Fruit fly (Drosophila melanogaster): ENCODE results near the gene CG4709.

Gene CG4709

DNA sequence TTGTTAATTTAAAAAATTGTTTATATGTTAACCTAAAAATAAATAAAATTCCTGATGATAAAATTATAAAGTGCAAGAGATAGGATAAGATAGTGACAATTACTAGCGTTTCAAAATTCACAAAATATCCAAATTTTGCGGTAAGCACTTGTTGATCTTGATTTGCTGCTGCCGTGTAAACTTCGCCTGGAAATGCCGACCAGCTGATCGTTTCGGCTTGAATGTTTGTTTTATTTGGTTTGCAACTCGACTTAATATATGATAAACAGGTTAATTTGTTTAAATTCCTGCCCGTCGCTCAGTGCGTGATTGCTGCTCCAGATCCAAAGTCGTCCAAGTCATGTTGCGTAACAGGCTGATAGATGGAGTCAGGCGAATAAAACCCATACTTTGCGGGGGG lies 32.7 kb upstream of the CG4709 start, which contains the start of gene CG4592:
TSS of gene CG4592 (plus strand) at position 233 of the 400 bp plus-strand sequence.
- no peak for TF ChIP-seq pan (optimal IDR thresholded peaks at IDR 0.05)
- TF ChIP-seq Dll (optimal IDR thresholded peaks at IDR 0.05), result no peak
- no peak for TF ChIP-seq psq (optimal IDR thresholded peaks at IDR 0.05)
- TF ChIP-seq usp (GFP tag; optimal IDR thresholded peaks at IDR 0.05), result no peak
- TF ChIP-seq CG8478 (optimal IDR thresholded peaks at IDR 0.05), result no peak
- no peak for TF ChIP-seq EcR (GFP tag; optimal IDR thresholded peaks at IDR 0.05)

dm6 chr2L:9924765-9925164 lies 29.4 kb upstream of the CG4709 start, which contains the start of the genes TbCMF46 and CG42366:
TSS of gene TbCMF46 (minus strand) at chr2L:9924865.
TSS of gene CG42366 (plus strand) at chr2L:9925161.
- TF ChIP-seq CG8478 (optimal IDR thresholded peaks at IDR 0.05) (no peak), pan (optimal IDR thresholded peaks at IDR 0.05) (no peak), EcR (GFP tag; optimal IDR thresholded peaks at IDR 0.05) (no peak), Dll (optimal IDR thresholded peaks at IDR 0.05) (no peak), usp (GFP tag; optimal IDR thresholded peaks at IDR 0.05) (no peak), psq (optimal IDR thresholded peaks at IDR 0.05) (no peak)

- TF ChIP-seq EcR (GFP tag; optimal IDR thresholded peaks at IDR 0.05) (no peak), Dll (optimal IDR thresholded peaks at IDR 0.05) (no peak), usp (GFP tag; optimal IDR thresholded peaks at IDR 0.05) (no peak), psq (optimal IDR thresholded peaks at IDR 0.05) (no peak), pan (optimal IDR thresholded peaks at IDR 0.05) (no peak), CG8478 (optimal IDR thresholded peaks at IDR 0.05) (no peak)
Observed at dm6 chr2L:9930280-9930679, 23.8 kb upstream of the CG4709 start, which contains the start of gene CG42367. TSS of gene CG42367 (plus strand) at chr2L:9930580.

- TF ChIP-seq CG8478 (optimal IDR thresholded peaks at IDR 0.05), result no peak
- no peak for TF ChIP-seq pan (optimal IDR thresholded peaks at IDR 0.05)
- TF ChIP-seq EcR (GFP tag; optimal IDR thresholded peaks at IDR 0.05), result no peak
- TF ChIP-seq Dll (optimal IDR thresholded peaks at IDR 0.05), result no peak
Observed at dm6 chr2L:9933063-9933462, 21.1 kb upstream of the CG4709 start, which contains the start of gene Cpr30F. TSS of gene Cpr30F (minus strand) at chr2L:9933163.

DNA sequence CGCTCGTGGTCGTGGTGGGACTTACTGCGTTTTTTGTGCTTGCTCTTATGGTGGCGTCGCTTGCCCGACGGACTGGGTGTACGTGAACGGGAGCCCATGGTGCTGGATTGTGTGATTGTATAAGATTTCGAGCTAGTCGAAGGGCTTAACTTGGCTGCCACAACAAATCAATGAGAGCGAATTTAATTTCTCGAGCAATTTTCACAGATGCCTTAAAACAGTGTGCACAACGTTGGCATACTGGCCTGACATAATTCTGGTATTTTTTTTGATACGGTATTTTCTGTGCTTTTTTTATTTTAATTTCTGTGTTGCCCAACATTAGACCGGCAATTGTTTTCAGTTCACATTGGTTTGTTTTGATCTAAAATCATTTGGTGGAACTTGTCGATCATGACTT lies 16.2 kb upstream of the CG4709 start, which contains the start of gene Arglu1:
TSS of gene Arglu1 (minus strand) at position 227 of the 400 bp plus-strand sequence.
- TF ChIP-seq Dll (optimal IDR thresholded peaks at IDR 0.05), result no peak
- TF ChIP-seq CG8478 (optimal IDR thresholded peaks at IDR 0.05), result no peak
- TF ChIP-seq EcR (GFP tag; optimal IDR thresholded peaks at IDR 0.05), result no peak
- no peak for TF ChIP-seq psq (optimal IDR thresholded peaks at IDR 0.05)
- no peak for TF ChIP-seq pan (optimal IDR thresholded peaks at IDR 0.05)
- no peak for TF ChIP-seq usp (GFP tag; optimal IDR thresholded peaks at IDR 0.05)

DNA sequence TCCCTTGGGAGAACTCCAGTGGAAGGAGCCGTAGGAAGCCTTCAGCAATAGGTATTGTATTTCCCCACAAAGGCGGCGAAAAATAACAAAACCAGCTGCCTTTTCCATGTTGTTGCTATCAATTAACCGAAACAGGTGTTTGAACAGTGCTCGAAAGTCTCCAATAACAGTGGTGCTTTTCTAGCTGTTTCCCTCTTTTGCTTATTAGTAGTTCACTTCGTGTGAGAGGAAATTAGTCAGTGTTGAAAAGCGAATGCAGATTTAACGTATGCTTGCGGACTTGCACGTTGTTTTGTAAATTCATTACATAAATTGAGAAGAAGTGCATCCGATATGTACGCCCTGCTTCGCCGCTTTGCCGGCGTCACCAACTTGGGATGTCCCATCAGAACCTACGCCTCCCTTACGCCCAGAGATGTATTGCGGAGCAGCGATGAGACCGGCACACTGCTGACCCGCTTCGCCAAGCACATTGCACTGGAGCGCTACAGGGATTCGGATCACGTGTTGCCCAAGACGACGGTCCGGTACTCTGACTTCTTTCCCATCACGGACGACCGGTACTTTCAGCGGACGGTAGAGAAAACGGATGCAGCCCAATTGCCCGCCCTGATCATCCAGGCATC lies 15.4 kb upstream of the CG4709 start, which contains the start of the genes Datp and CG4619:
TSS of gene Datp (minus strand) at position 160 of the 626 bp plus-strand sequence.
TSS of gene CG4619 (plus strand) at position 233 of the 626 bp plus-strand sequence.
- no peak for TF ChIP-seq Dll (optimal IDR thresholded peaks at IDR 0.05)
- TF ChIP-seq psq (optimal IDR thresholded peaks at IDR 0.05), result no peak
- TF ChIP-seq CG8478 (optimal IDR thresholded peaks at IDR 0.05), result no peak
- no peak for TF ChIP-seq usp (GFP tag; optimal IDR thresholded peaks at IDR 0.05)
- TF ChIP-seq EcR (GFP tag; optimal IDR thresholded peaks at IDR 0.05), result no peak
- TF ChIP-seq pan (optimal IDR thresholded peaks at IDR 0.05), result no peak

- TF ChIP-seq EcR (GFP tag; optimal IDR thresholded peaks at IDR 0.05) (no peak), Dll (optimal IDR thresholded peaks at IDR 0.05) (no peak), psq (optimal IDR thresholded peaks at IDR 0.05) (no peak), pan (optimal IDR thresholded peaks at IDR 0.05) (no peak), CG8478 (optimal IDR thresholded peaks at IDR 0.05) (no peak), usp (GFP tag; optimal IDR thresholded peaks at IDR 0.05) (no peak)
Observed at dm6 chr2L:9943521-9943920, 10.6 kb upstream of the CG4709 start.

DNA sequence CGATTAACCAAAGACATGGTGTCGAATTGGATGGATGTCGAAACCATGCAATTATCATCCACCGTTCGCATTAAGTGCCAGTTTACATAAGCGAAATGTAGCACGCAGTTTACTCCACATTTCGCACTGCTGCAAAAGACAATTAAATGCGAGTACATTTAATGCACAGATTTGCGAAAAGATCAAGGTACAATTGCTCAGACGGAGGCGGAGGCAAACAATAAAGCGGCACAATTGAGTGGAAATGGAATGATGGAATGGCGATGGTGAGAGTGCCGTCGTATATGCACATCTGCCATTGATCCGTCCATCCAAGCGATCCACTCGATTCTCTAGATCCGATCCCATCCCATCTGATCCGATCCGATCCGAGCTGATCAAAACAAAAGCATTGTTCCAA lies 9.0 kb upstream of the CG4709 start:
- TF ChIP-seq usp (GFP tag; optimal IDR thresholded peaks at IDR 0.05), result no peak
- no peak for TF ChIP-seq EcR (GFP tag; optimal IDR thresholded peaks at IDR 0.05)
- no peak for TF ChIP-seq CG8478 (optimal IDR thresholded peaks at IDR 0.05)
- TF ChIP-seq pan (optimal IDR thresholded peaks at IDR 0.05), result no peak
- TF ChIP-seq Dll (optimal IDR thresholded peaks at IDR 0.05), result no peak
- TF ChIP-seq psq (optimal IDR thresholded peaks at IDR 0.05), result no peak

DNA sequence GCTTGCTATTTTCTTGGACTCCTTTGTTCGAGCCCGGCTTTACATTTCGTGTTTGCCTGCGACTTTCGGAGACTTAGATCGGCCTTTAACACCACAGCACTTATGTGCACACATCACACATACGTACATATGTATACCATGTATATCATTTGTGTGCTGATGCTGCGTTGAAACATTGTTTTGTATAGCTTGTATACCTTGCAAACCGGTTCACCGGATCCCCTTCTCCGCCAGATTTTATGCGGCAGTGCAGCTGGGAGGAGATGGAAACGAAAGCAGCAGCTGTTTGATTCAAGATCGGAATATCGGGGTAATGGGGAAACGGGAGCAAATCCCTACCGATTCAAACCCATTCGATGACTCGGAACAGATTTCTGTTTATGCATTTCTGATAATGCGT lies 8.1 kb upstream of the CG4709 start:
- TF ChIP-seq Dll (optimal IDR thresholded peaks at IDR 0.05), result no peak
- no peak for TF ChIP-seq pan (optimal IDR thresholded peaks at IDR 0.05)
- TF ChIP-seq EcR (GFP tag; optimal IDR thresholded peaks at IDR 0.05), result no peak
- no peak for TF ChIP-seq CG8478 (optimal IDR thresholded peaks at IDR 0.05)
- no peak for TF ChIP-seq psq (optimal IDR thresholded peaks at IDR 0.05)
- TF ChIP-seq usp (GFP tag; optimal IDR thresholded peaks at IDR 0.05), result no peak

DNA sequence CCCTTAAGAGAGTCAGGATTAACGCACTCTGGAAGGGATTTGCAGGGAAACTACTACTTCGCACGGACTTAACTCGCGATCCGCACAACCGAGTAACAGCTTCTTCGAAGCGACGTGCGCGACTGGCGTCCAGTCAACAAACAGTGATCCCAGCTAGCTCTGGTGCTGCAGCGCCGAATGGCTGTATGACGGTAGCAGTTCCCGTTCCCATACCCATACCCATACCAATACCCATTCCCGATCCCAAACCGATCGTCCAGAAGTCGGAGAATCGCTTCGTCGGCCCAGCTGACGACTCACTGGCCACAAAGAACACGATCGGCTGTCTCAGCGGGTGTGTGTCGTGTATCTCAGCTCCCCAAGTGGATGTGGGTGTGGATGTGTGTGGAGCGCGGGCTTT lies 6.9 kb upstream of the CG4709 start, which contains the start of gene CG5853:
TSS of gene CG5853 (minus strand) at position 384 of the 400 bp plus-strand sequence.
- TF ChIP-seq CG8478 (optimal IDR thresholded peaks at IDR 0.05), result no peak
- no peak for TF ChIP-seq usp (GFP tag; optimal IDR thresholded peaks at IDR 0.05)
- no peak for TF ChIP-seq pan (optimal IDR thresholded peaks at IDR 0.05)
- no peak for TF ChIP-seq Dll (optimal IDR thresholded peaks at IDR 0.05)
- no peak for TF ChIP-seq EcR (GFP tag; optimal IDR thresholded peaks at IDR 0.05)
- TF ChIP-seq psq (optimal IDR thresholded peaks at IDR 0.05), result no peak

DNA sequence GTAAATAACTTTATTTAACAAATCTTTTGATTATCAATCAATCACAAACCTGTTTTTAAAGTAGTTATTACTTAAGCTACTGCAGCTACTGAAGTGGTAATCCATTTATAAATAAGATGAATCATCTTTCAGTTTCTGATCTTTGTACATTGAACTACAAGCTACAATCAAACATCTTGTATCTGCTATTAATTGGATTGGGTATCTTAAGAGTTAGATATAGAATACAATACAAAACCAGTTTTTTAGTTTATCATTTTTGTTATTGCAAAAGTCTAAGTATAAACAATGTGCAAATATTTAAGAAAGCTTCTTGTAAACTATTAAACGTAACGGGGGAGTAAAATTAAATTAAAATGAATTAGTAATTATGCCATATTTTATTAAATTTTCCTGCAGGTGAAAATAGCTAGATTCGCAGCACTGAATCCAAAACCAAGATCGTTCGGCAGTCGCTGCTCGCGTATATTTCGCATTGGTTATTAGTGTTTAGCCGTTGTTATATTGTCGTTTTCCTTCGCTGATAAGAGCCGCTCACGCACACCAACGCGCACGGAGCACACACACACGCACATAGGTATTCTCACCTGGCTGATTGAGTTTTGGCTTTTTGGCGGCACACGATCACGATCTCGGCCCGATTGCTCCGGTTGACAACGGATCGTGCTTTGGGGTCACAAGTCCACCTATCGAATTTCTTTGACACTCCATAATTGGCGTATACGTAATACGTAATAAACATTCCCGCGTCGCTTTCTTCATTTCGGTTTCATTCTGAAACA lies 6.2 kb upstream of the CG4709 start:
- TF ChIP-seq CG8478 (optimal IDR thresholded peaks at IDR 0.05), result no peak
- no peak for TF ChIP-seq Dll (optimal IDR thresholded peaks at IDR 0.05)
- no peak for TF ChIP-seq usp (GFP tag; optimal IDR thresholded peaks at IDR 0.05)
- no peak for TF ChIP-seq psq (optimal IDR thresholded peaks at IDR 0.05)
- TF ChIP-seq EcR (GFP tag; optimal IDR thresholded peaks at IDR 0.05), result no peak
- TF ChIP-seq pan (optimal IDR thresholded peaks at IDR 0.05), result no peak

- no peak for TF ChIP-seq usp (GFP tag; optimal IDR thresholded peaks at IDR 0.05)
- no peak for TF ChIP-seq EcR (GFP tag; optimal IDR thresholded peaks at IDR 0.05)
- TF ChIP-seq Dll (optimal IDR thresholded peaks at IDR 0.05), result no peak
- no peak for TF ChIP-seq psq (optimal IDR thresholded peaks at IDR 0.05)
- no peak for TF ChIP-seq CG8478 (optimal IDR thresholded peaks at IDR 0.05)
- no peak for TF ChIP-seq pan (optimal IDR thresholded peaks at IDR 0.05)
Observed at dm6 chr2L:9948520-9948858, 5.6 kb upstream of the CG4709 start.

All from whole organism.